Worm (Caenorhabditis elegans): ENCODE data around the gene C54F6.3.

DNA sequence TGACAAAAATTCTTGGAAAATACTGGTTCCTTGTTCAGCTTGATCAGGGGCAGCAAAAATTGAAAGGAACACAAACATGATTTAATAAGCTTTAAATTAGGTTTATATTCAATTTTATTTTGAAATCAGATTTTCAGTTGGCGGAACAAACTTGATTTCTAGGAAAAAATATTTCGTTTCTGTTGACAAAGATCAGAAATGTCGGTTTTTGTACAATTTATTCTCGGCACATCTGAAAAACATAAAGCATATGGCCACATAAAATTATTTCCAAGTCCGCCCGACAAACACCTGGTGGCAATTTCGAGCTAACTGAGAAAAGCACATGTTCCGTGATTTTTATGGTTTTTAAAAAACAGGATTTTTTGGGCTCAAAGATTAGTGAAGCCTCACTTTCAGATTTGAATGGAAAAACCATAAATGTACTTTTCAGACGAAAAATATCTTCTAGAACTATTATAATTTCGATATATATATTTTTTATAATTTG lies 20.9 kb downstream of the C54F6.3 start, which contains the start of gene ttr-10:
- TF ChIP-seq nhr-85 (tag) (no peak), nhr-77 (tag; optimal IDR thresholded peaks at IDR 0.05) (no peak), blmp-1 (tag; optimal IDR thresholded peaks at IDR 0.05) (no peak), mep-1 (tag; optimal IDR thresholded peaks at IDR 0.05) (no peak), nhr-237 (tag; optimal IDR thresholded peaks at IDR 0.05) (no peak), ces-1 (GFP tag; optimal IDR thresholded peaks at IDR 0.05) (no peak)
